Fruit fly (Drosophila melanogaster) whole organism, adult: Measurements from ENCODE around the gene Sfp36F.

Experiments used
- CG7045 ChIP-seq: fragments of 200-800 bp; sonication (Bioruptor generic); optimal IDR thresholded peaks from 2 replicates; lab custom pipeline; 2017; ENCODE audit warnings: missing biosample characterization, mild to moderate bottlenecking, missing genetic modification characterization
- CG7101 ChIP-seq: fragments of 200-800 bp; sonication (Bioruptor generic); optimal IDR thresholded peaks from 2 replicates; lab custom pipeline; 2018; ENCODE audit warnings: missing biosample characterization, mild to moderate bottlenecking, missing genetic modification characterization, moderate library complexity
- Clk ChIP-seq: fragments of 200-800 bp; sonication (Bioruptor generic); optimal IDR thresholded peaks from 2 replicates; lab custom pipeline; 2017; ENCODE audit warnings: missing biosample characterization, missing genetic modification characterization
- Crg-1 ChIP-seq: fragments of 200-800 bp; sonication (Bioruptor generic); optimal IDR thresholded peaks from 2 replicates; lab custom pipeline; 2016; ENCODE audit warnings: missing biosample characterization, missing genetic modification characterization

DNA sequence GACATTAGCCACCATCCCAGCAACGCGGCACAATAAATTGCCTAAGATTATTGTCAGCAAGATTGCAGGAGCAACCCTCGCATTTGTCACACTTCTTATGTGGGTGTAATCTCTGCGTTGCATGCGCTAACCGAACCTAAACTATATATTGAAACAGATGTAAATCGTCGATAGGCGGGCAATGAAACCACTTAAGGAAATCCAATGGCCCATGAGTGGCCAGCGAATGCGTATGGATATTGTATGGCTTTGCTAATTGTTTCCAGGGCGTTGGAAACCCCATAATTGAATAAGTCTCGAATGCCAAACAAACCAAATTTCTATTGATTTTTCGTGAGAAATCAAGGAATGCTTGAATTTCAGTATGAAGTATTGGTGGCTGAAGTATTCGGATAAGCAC is 16.3 kb downstream of the Sfp36F start:
- TF ChIP-seq Crg-1 (no peak), CG7101 (tag; lab: Kevin White, UChicago) (no peak), CG7045 (no peak), Clk (no peak)
